Fruit fly (Drosophila melanogaster) whole organism, embryonic: ENCODE measurements around the gene Hs6st.
A peak's percentile ranks its signal among the peaks of the same experiment; 100 is the strongest.

Source experiments
- Abd-B ChIP-seq: fragments of 200-800 bp; sonication (Bioruptor generic); optimal IDR thresholded peaks from 2 replicates; lab custom pipeline; 2018; ENCODE audit warnings: missing biosample characterization, mild to moderate bottlenecking, missing genetic modification characterization, moderate library complexity
- Antp ChIP-seq: fragments of 200-800 bp; sonication (Bioruptor generic); optimal IDR thresholded peaks from 3 replicates; lab custom pipeline; 2016; ENCODE audit warnings: missing biosample characterization, missing genetic modification characterization
- CG10209 ChIP-seq: fragments of 200-800 bp; sonication (Bioruptor generic); optimal IDR thresholded peaks from 3 replicates; lab custom pipeline; 2017; ENCODE audit warnings: missing biosample characterization, mild to moderate bottlenecking, missing genetic modification characterization, missing genetic modification reagents
- CG10274 ChIP-seq: fragments of 200-800 bp; sonication (Bioruptor generic); optimal IDR thresholded peaks from 3 replicates; lab custom pipeline; 2017; ENCODE audit warnings: missing biosample characterization, mild to moderate bottlenecking, missing genetic modification characterization
- CG11247 ChIP-seq: fragments of 200-800 bp; sonication (Bioruptor generic); IDR thresholded peaks from 2 replicates; pipeline ENCODE4 v1.3.6; 2022; ENCODE audit warnings: missing biosample characterization, missing genetic modification characterization
- CG12219 ChIP-seq: fragments of 200-800 bp; sonication (Bioruptor generic); optimal IDR thresholded peaks from 3 replicates; lab custom pipeline; 2018; ENCODE audit warnings: missing biosample characterization, mild to moderate bottlenecking, missing genetic modification characterization
- CG12299 ChIP-seq: fragments of 200-800 bp; sonication (Bioruptor generic); optimal IDR thresholded peaks from 2 replicates; lab custom pipeline; 2018; ENCODE audit warnings: missing biosample characterization, mild to moderate bottlenecking, missing genetic modification characterization
- CG12391 ChIP-seq: fragments of 200-800 bp; sonication (Bioruptor generic); optimal IDR thresholded peaks from 3 replicates; lab custom pipeline; 2018; ENCODE audit warnings: missing biosample characterization, mild to moderate bottlenecking, missing genetic modification characterization, moderate library complexity
- CG1602 ChIP-seq: fragments of 200-800 bp; sonication (Bioruptor generic); optimal IDR thresholded peaks from 3 replicates; lab custom pipeline; 2016; ENCODE audit warnings: missing biosample characterization, missing genetic modification characterization
- CG17328 ChIP-seq: fragments of 200-800 bp; sonication (Bioruptor generic); IDR thresholded peaks from 2 replicates; pipeline ENCODE4 v1.3.6; 2022; ENCODE audit warnings: missing biosample characterization, missing genetic modification characterization
- CG17385 ChIP-seq: fragments of 200-800 bp; sonication (Bioruptor generic); optimal IDR thresholded peaks from 3 replicates; lab custom pipeline; 2018; ENCODE audit warnings: missing biosample characterization, mild to moderate bottlenecking, missing genetic modification characterization
- CG17912 ChIP-seq: fragments of 200-800 bp; sonication (Bioruptor generic); optimal IDR thresholded peaks from 2 replicates; lab custom pipeline; 2018; ENCODE audit warnings: missing biosample characterization, mild to moderate bottlenecking, missing genetic modification characterization
- CG18262 ChIP-seq: fragments of 200-800 bp; optimal IDR thresholded peaks from 3 replicates; lab custom pipeline; 2019; ENCODE audit warnings: missing biosample characterization, mild to moderate bottlenecking, missing genetic modification characterization, moderate library complexity
- CG3065 ChIP-seq: fragments of 200-800 bp; sonication (Bioruptor generic); optimal IDR thresholded peaks from 2 replicates; lab custom pipeline; 2016; ENCODE audit warnings: missing biosample characterization, missing genetic modification characterization
- CG31365 ChIP-seq: fragments of 200-800 bp; sonication (Bioruptor generic); optimal IDR thresholded peaks from 2 replicates; lab custom pipeline; 2018; ENCODE audit warnings: missing biosample characterization, mild to moderate bottlenecking, missing genetic modification characterization
- CG32772 ChIP-seq: fragments of 200-800 bp; sonication (Bioruptor generic); IDR thresholded peaks from 2 replicates; pipeline ENCODE4 v1.3.6; 2022; ENCODE audit warnings: missing biosample characterization, missing genetic modification characterization
- CG3407 ChIP-seq: fragments of 200-800 bp; sonication (Bioruptor generic); optimal IDR thresholded peaks from 2 replicates; lab custom pipeline; 2018; ENCODE audit warnings: missing biosample characterization, mild to moderate bottlenecking, missing genetic modification characterization
- CG4282 ChIP-seq: fragments of 200-800 bp; sonication (Bioruptor generic); optimal IDR thresholded peaks from 2 replicates; lab custom pipeline; 2016; ENCODE audit warnings: missing biosample characterization, missing genetic modification characterization
- CG7271 ChIP-seq: fragments of 200-800 bp; sonication (Bioruptor generic); optimal IDR thresholded peaks from 2 replicates; lab custom pipeline; 2018; ENCODE audit warnings: missing biosample characterization, mild to moderate bottlenecking, missing genetic modification characterization, moderate library complexity
- CG8765 ChIP-seq: fragments of 200-800 bp; sonication (Bioruptor generic); IDR thresholded peaks from 2 replicates; pipeline ENCODE4 v1.3.6; 2022; ENCODE audit warnings: missing biosample characterization, missing genetic modification characterization
- CG8924 ChIP-seq: fragments of 200-800 bp; optimal IDR thresholded peaks from 3 replicates; lab custom pipeline; 2019; ENCODE audit warnings: missing biosample characterization, mild to moderate bottlenecking, missing genetic modification characterization, moderate library complexity
- CG9817 ChIP-seq: fragments of 200-800 bp; sonication (Bioruptor generic); optimal IDR thresholded peaks from 2 replicates; lab custom pipeline; 2018; ENCODE audit warnings: missing biosample characterization, mild to moderate bottlenecking, missing genetic modification characterization, moderate library complexity
- CoRest ChIP-seq: fragments of 200-800 bp; sonication (Bioruptor generic); optimal IDR thresholded peaks from 3 replicates; lab custom pipeline; 2018; ENCODE audit warnings: missing biosample characterization, mild to moderate bottlenecking, missing genetic modification characterization, moderate library complexity
- D19A ChIP-seq: fragments of 200-800 bp; optimal IDR thresholded peaks from 3 replicates; lab custom pipeline; 2019; ENCODE audit warnings: missing biosample characterization, mild to moderate bottlenecking, missing genetic modification characterization, moderate library complexity
- Doc2 ChIP-seq: fragments of 200-800 bp; sonication (Bioruptor generic); IDR thresholded peaks from 2 replicates; pipeline ENCODE4 v1.3.6; 2022; ENCODE audit warnings: missing biosample characterization, missing genetic modification characterization
- Gug ChIP-seq: fragments of 200-800 bp; sonication (Bioruptor generic); IDR thresholded peaks from 4 replicates; pipeline ENCODE4 v1.3.6; 2022; ENCODE audit warnings: missing biosample characterization, missing genetic modification characterization
- Hr3 ChIP-seq: fragments of 200-800 bp; sonication (Bioruptor generic); optimal IDR thresholded peaks from 3 replicates; lab custom pipeline; 2016; ENCODE audit warnings: missing biosample characterization, missing genetic modification characterization
- Hr39 ChIP-seq: fragments of >200 bp; optimal IDR thresholded peaks from 2 replicates; lab custom pipeline; 2017
- Lim3 ChIP-seq: fragments of 200-800 bp; sonication (Bioruptor generic); IDR thresholded peaks from 2 replicates; pipeline ENCODE4 v1.3.6; 2022; ENCODE audit warnings: missing biosample characterization, missing genetic modification characterization
- Lpt ChIP-seq: fragments of >200 bp; optimal IDR thresholded peaks from 2 replicates; lab custom pipeline; 2018; ENCODE audit warnings: missing biosample characterization, missing genetic modification characterization
- Med ChIP-seq: fragments of 200-800 bp; sonication (Bioruptor generic); peaks from one replicate; lab custom pipeline; 2016; ENCODE audit warnings: missing biosample characterization, missing genetic modification characterization, mild to moderate bottlenecking, inconsistent platforms, moderate library complexity
- Nf-YC ChIP-seq: fragments of 200-800 bp; optimal IDR thresholded peaks from 3 replicates; lab custom pipeline; 2019; ENCODE audit warnings: missing biosample characterization, mild to moderate bottlenecking, missing genetic modification characterization, moderate library complexity
- Sry-δ ChIP-seq: fragments of 200-800 bp; sonication (Bioruptor generic); optimal IDR thresholded peaks from 2 replicates; lab custom pipeline; 2016; ENCODE audit warnings: missing biosample characterization, missing genetic modification characterization
- ac ChIP-seq: fragments of 200-800 bp; sonication (Bioruptor generic); optimal IDR thresholded peaks from 3 replicates; lab custom pipeline; 2017; ENCODE audit warnings: missing biosample characterization, mild to moderate bottlenecking, missing genetic modification characterization
- bbx ChIP-seq: fragments of 200-800 bp; sonication (Bioruptor generic); IDR thresholded peaks from 2 replicates; pipeline ENCODE4 v1.3.6; 2022; ENCODE audit warnings: missing biosample characterization, missing genetic modification characterization; ENCODE audit not compliant: partially characterized antibody
- chif ChIP-seq, 2 experiments: fragments of 200-800 bp; sonication (Bioruptor generic); optimal IDR thresholded peaks; 3 replicates each; lab custom pipeline; 2016; ENCODE audit warnings: missing biosample characterization in 2 of 2, missing genetic modification characterization in 2 of 2
- danr ChIP-seq: fragments of 200-800 bp; sonication (Bioruptor generic); IDR thresholded peaks from 2 replicates; pipeline ENCODE4 v1.3.6; 2022; ENCODE audit warnings: missing biosample characterization, missing genetic modification characterization
- dpn ChIP-seq, 2 experiments: fragments of 200-800 bp; sonication (Bioruptor generic); optimal IDR thresholded peaks; 3 replicates each; lab custom pipeline; 2016; ENCODE audit warnings: missing biosample characterization in 2 of 2, missing genetic modification characterization in 2 of 2
- esg ChIP-seq: fragments of 200-800 bp; sonication (Bioruptor generic); conservative IDR thresholded peaks from 2 replicates; pipeline ENCODE4 v1.3.6; 2022; ENCODE audit warnings: missing biosample characterization, missing genetic modification characterization
- exex ChIP-seq: fragments of 200-800 bp; sonication (Bioruptor generic); optimal IDR thresholded peaks from 4 replicates; lab custom pipeline; 2018; ENCODE audit warnings: missing biosample characterization, mild to moderate bottlenecking, missing genetic modification characterization, moderate library complexity
- eyg ChIP-seq: fragments of 200-800 bp; sonication (Bioruptor generic); optimal IDR thresholded peaks from 3 replicates; lab custom pipeline; 2016; ENCODE audit warnings: missing biosample characterization, missing genetic modification characterization
- nmo ChIP-seq: fragments of 200-800 bp; sonication (Bioruptor generic); optimal IDR thresholded peaks from 2 replicates; lab custom pipeline; 2018; ENCODE audit warnings: missing biosample characterization, mild to moderate bottlenecking, missing genetic modification characterization, moderate library complexity
- psq ChIP-seq: fragments of 200-800 bp; sonication (Bioruptor generic); optimal IDR thresholded peaks from 2 replicates; lab custom pipeline; 2017; ENCODE audit warnings: missing biosample characterization, missing genetic modification characterization
- sc ChIP-seq, 3 experiments: fragments of >200 bp in 2 of 3; fragments of 200-800 bp in 1 of 3; sonication (Bioruptor generic) in 1 of 3; optimal IDR thresholded peaks; 2 replicates in 2 of 3; 3 replicates in 1 of 3; lab custom pipeline; 2017; ENCODE audit warnings: mild to moderate bottlenecking in 1 of 3, missing biosample characterization in 1 of 3, missing genetic modification characterization in 1 of 3, missing genetic modification reagents in 1 of 3
- shn ChIP-seq: fragments of 200-800 bp; sonication (Bioruptor generic); optimal IDR thresholded peaks from 3 replicates; lab custom pipeline; 2016; ENCODE audit warnings: missing biosample characterization, missing genetic modification characterization
- sr ChIP-seq: fragments of 200-800 bp; sonication (Bioruptor generic); IDR thresholded peaks from 3 replicates; pipeline ENCODE4 v1.3.6; 2022; ENCODE audit warnings: missing biosample characterization, missing genetic modification characterization
- tgo ChIP-seq: fragments of 200-800 bp; sonication (Bioruptor generic); IDR thresholded peaks from 3 replicates; pipeline ENCODE4 v1.3.6; 2022; ENCODE audit warnings: missing biosample characterization, missing genetic modification characterization
- tna ChIP-seq: fragments of 200-800 bp; sonication (Bioruptor generic); IDR thresholded peaks from 2 replicates; pipeline ENCODE4 v1.3.6; 2022; ENCODE audit warnings: missing biosample characterization, missing genetic modification characterization; ENCODE audit not compliant: partially characterized antibody
- trem ChIP-seq: fragments of 200-800 bp; optimal IDR thresholded peaks from 3 replicates; lab custom pipeline; 2019; ENCODE audit warnings: missing biosample characterization, mild to moderate bottlenecking, missing genetic modification characterization, moderate library complexity
- tup ChIP-seq: fragments of 200-800 bp; sonication (Bioruptor generic); optimal IDR thresholded peaks from 2 replicates; lab custom pipeline; 2016; ENCODE audit warnings: missing biosample characterization, mild to moderate bottlenecking, missing genetic modification characterization, moderate library complexity
- usp ChIP-seq: fragments of >200 bp; optimal IDR thresholded peaks from 2 replicates; lab custom pipeline; 2017; ENCODE audit warnings: missing biosample characterization, missing genetic modification characterization

The Hs6st gene

dm6 chr3R:19904865-19905373 lies 103.4 kb downstream of the Hs6st start, which contains the start of the genes Surf6 and RhoGAP92B (continued):
- TF ChIP-seq CG18262 (tag; lab: Kevin White, UChicago), result peak; percentile 53
- TF ChIP-seq shn, result peak; percentile 24
- peak; percentile 55 for TF ChIP-seq CG12299 (tag; lab: Kevin White, UChicago)
- TF ChIP-seq CG31365 (tag; lab: Kevin White, UChicago), result peak; percentile 49
- TF ChIP-seq Nf-YC (tag; lab: Kevin White, UChicago), result peak; percentile 62
- TF ChIP-seq psq, result no peak
- TF ChIP-seq Hr39 (lab: Kevin White, UChicago), result no peak
- TF ChIP-seq CG10209 (GFP tag; lab: Kevin White, UChicago), result peak; percentile 60
- TF ChIP-seq dpn (GFP tag; optimal IDR thresholded peaks at IDR 0.05; lab: Kevin White, UChicago), result peak; percentile 58 to 68
- TF ChIP-seq CG8924, result peak; percentile 70
- peak; percentile 43 for TF ChIP-seq eyg (GFP tag; lab: Kevin White, UChicago)
- no peak for TF ChIP-seq Abd-B (GFP tag; lab: Kevin White, UChicago)
- TF ChIP-seq bbx, result no peak
- peak; percentile 38 for TF ChIP-seq D19A
- no peak for TF ChIP-seq CG10274
- TF ChIP-seq sc (optimal IDR thresholded peaks at IDR 0.05; lab: Kevin White, UChicago), result no peak
- TF ChIP-seq sc (GFP tag; optimal IDR thresholded peaks at IDR 0.05; lab: Kevin White, UChicago), result peak; percentile 12
- peak; percentile 40 for TF ChIP-seq Hr3
- peak; percentile 45 for TF ChIP-seq Antp (GFP tag; lab: Kevin White, UChicago)
- peak; percentile 30; the same call in 1 of the 2 replicates for TF ChIP-seq CG17328 (GFP tag; lab: Robert Waterston, UW)
- TF ChIP-seq usp (GFP tag; lab: Kevin White, UChicago), result no peak
- TF ChIP-seq CG8765 (GFP tag; lab: Robert Waterston, UW), result no peak
- no peak for TF ChIP-seq tna
- TF ChIP-seq esg (GFP tag; lab: Robert Waterston, UW), result no peak; the same call in 1 of the 2 replicates
- peak; percentile 67 for TF ChIP-seq CG17385 (GFP tag; lab: Kevin White, UChicago)
- peak; percentile 17 for TF ChIP-seq CG1602 (GFP tag; lab: Kevin White, UChicago)
- TF ChIP-seq tgo (GFP tag; lab: Robert Waterston, UW), result 0 out of 3 replicates have a peak, but pooled peaks have one; percentile 13
- no peak for TF ChIP-seq sr (GFP tag; lab: Robert Waterston, UW)
- peak; percentile 97 for TF ChIP-seq Med (GFP tag; lab: Kevin White, UChicago)
- no peak for TF ChIP-seq tup (GFP tag; lab: Kevin White, UChicago)
- no peak for TF ChIP-seq Lim3 (GFP tag; lab: Robert Waterston, UW)
- no peak for TF ChIP-seq ac (GFP tag; lab: Kevin White, UChicago)
- no peak for TF ChIP-seq Gug (GFP tag; lab: Robert Waterston, UW)
- TF ChIP-seq exex, result peak; percentile 40
- no peak for TF ChIP-seq danr (GFP tag; lab: Robert Waterston, UW)
- TF ChIP-seq CG3407 (GFP tag; lab: Kevin White, UChicago), result peak; percentile 17
- peak; percentile 65 for TF ChIP-seq Sry-δ
- TF ChIP-seq CG11247, result no peak
- TF ChIP-seq CG9817 (tag; lab: Kevin White, UChicago), result peak; percentile 31
- peak; percentile 10 for TF ChIP-seq CG12219 (GFP tag; lab: Kevin White, UChicago)
- no peak for TF ChIP-seq Doc2 (GFP tag; lab: Robert Waterston, UW)
- no peak for TF ChIP-seq Lpt (GFP tag; lab: Kevin White, UChicago)
- TF ChIP-seq CG12391 (tag; lab: Kevin White, UChicago), result peak; percentile 79
- 0 out of 2 replicates have a peak, but pooled peaks have one; percentile 23 for TF ChIP-seq CG32772
- TF ChIP-seq chif (GFP tag; optimal IDR thresholded peaks at IDR 0.05; lab: Kevin White, UChicago), result peak in 1 of 2 experiments; percentile 62
- peak; percentile 5 for TF ChIP-seq CG7271 (tag; lab: Kevin White, UChicago)
- TF ChIP-seq nmo (GFP tag; lab: Kevin White, UChicago), result peak; percentile 86
- TF ChIP-seq CG4282, result peak; percentile 11
- TF ChIP-seq CG3065 (GFP tag; lab: Kevin White, UChicago), result peak; percentile 12
- no peak for TF ChIP-seq CG17912 (GFP tag; lab: Kevin White, UChicago)
- peak; percentile 89 for TF ChIP-seq trem (tag; lab: Kevin White, UChicago)
- peak; percentile 66 for TF ChIP-seq CoRest (tag; lab: Kevin White, UChicago)
